Comparison of ENCODE assay signal across 1 fruit fly cellular context in the genomic region with DNA sequence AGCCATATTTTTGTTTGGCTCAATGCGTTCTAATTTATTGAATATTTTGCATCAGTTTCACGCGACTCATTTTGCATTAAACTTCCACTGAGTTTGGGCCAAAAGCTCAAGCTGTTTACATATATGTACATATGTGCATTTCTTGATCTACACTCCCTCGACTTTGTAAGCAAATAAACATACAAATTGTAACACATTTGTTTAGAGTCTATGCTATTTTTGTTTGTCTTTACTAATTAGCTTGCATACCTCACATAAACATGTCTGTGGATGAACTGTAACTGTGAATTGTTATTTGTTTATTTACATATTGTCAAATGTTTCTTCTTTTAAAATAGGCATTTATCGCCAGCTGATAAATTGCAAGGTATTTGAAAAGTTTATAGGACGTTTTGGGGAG.
TF ChIP-seq lines count a peak whose summit lies in the region.

No protein-coding gene starts in this region.

TF ChIP-seq in whole organism, embryonic, 481 proteins besides CTCF, POLR2A, EP300 and RAD21 (continued from another document):
- TF ChIP-seq CG9437 (GFP tag; optimal IDR thresholded peaks at IDR 0.05; lab: Kevin White, UChicago) (no peak), ERR (GFP tag; optimal IDR thresholded peaks at IDR 0.05; lab: Kevin White, UChicago) (no peak), Asciz (GFP tag; optimal IDR thresholded peaks at IDR 0.05; lab: Kevin White, UChicago) (peak; percentile 70), dmrt99B (tag; optimal IDR thresholded peaks at IDR 0.05; lab: Kevin White, UChicago) (peak; percentile 49), D19B (GFP tag; optimal IDR thresholded peaks at IDR 0.05; lab: Kevin White, UChicago) (no peak), CG13894 (tag; optimal IDR thresholded peaks at IDR 0.05; lab: Kevin White, UChicago) (no peak), tll (GFP tag; optimal IDR thresholded peaks at IDR 0.05; lab: Kevin White, UChicago) (no peak), CG6791 (GFP tag; IDR thresholded peaks at IDR 0.05; lab: Robert Waterston, UW; ENCODE audit: partially characterized antibody) (no peak), repo (GFP tag; optimal IDR thresholded peaks at IDR 0.05; lab: Kevin White, UChicago) (no peak), MESR4 (GFP tag; optimal IDR thresholded peaks at IDR 0.05; lab: Kevin White, UChicago) (no peak), Atf6 (GFP tag; IDR thresholded peaks at IDR 0.05; lab: Robert Waterston, UW) (peak; percentile 19; the same call in 1 of the 2 replicates), CG1529 (GFP tag; optimal IDR thresholded peaks at IDR 0.05; lab: Kevin White, UChicago) (no peak), gsb (GFP tag; IDR thresholded peaks at IDR 0.05; lab: Robert Waterston, UW) (no peak), CG2875 (GFP tag; optimal IDR thresholded peaks at IDR 0.05; lab: Kevin White, UChicago) (peak; percentile 30), trem (tag; optimal IDR thresholded peaks at IDR 0.05; lab: Kevin White, UChicago) (no peak), CG12071 (GFP tag; optimal IDR thresholded peaks at IDR 0.05; lab: Kevin White, UChicago) (peak; percentile 48), lab (GFP tag; optimal IDR thresholded peaks at IDR 0.05; lab: Kevin White, UChicago) (peak; percentile 1), gem (tag; optimal IDR thresholded peaks at IDR 0.05; lab: Kevin White, UChicago) (peak; percentile 45), E2f2 (GFP tag; IDR thresholded peaks at IDR 0.05; lab: Robert Waterston, UW) (no peak), wek (GFP tag; optimal IDR thresholded peaks at IDR 0.05; lab: Kevin White, UChicago) (peak; percentile 16), CG15601 (tag; optimal IDR thresholded peaks at IDR 0.05; lab: Kevin White, UChicago) (peak; percentile 29), CG10654 (GFP tag; optimal IDR thresholded peaks at IDR 0.05; lab: Kevin White, UChicago) (no peak), CG2678 (tag; optimal IDR thresholded peaks at IDR 0.05; lab: Kevin White, UChicago) (peak; percentile 34), Doc2 (GFP tag; IDR thresholded peaks at IDR 0.05; lab: Robert Waterston, UW) (no peak), bab2 (GFP tag; optimal IDR thresholded peaks at IDR 0.05; lab: Kevin White, UChicago) (peak; percentile 6), CG1602 (GFP tag; optimal IDR thresholded peaks at IDR 0.05; lab: Kevin White, UChicago) (no peak), CG15479 (GFP tag; optimal IDR thresholded peaks at IDR 0.05; lab: Kevin White, UChicago) (no peak), chif (GFP tag; optimal IDR thresholded peaks at IDR 0.05; lab: Kevin White, UChicago) (no peak), emc (GFP tag; optimal IDR thresholded peaks at IDR 0.05; lab: Kevin White, UChicago) (no peak), CG11560 (tag; IDR thresholded peaks at IDR 0.05; lab: Robert Waterston, UW) (no peak), CG15514 (GFP tag; optimal IDR thresholded peaks at IDR 0.05; lab: Kevin White, UChicago) (no peak), Blimp-1 (GFP tag; optimal IDR thresholded peaks at IDR 0.05; lab: Kevin White, UChicago) (peak; percentile 54), Ptx1 (GFP tag; IDR thresholded peaks at IDR 0.05; lab: Robert Waterston, UW) (no peak), Hr78 (GFP tag; optimal IDR thresholded peaks at IDR 0.05; lab: Kevin White, UChicago) (no peak), CG31388 (GFP tag; optimal IDR thresholded peaks at IDR 0.05; lab: Kevin White, UChicago) (peak; percentile 6), CG2120 (GFP tag; optimal IDR thresholded peaks at IDR 0.05; lab: Kevin White, UChicago) (no peak), CG31441 (GFP tag; IDR thresholded peaks at IDR 0.05; lab: Robert Waterston, UW) (peak; percentile 13; the same call in 1 of the 2 replicates), Med (GFP tag; lab: Kevin White, UChicago) (no peak), GATAe (GFP tag; conservative IDR thresholded peaks at IDR 0.05; lab: Robert Waterston, UW) (no peak), Six4 (GFP tag; optimal IDR thresholded peaks at IDR 0.05; lab: Kevin White, UChicago) (no peak), prd (optimal IDR thresholded peaks at IDR 0.05; lab: Kevin White, UChicago) (no peak), prd (GFP tag; IDR thresholded peaks at IDR 0.05; lab: Robert Waterston, UW) (no peak), nau (GFP tag; optimal IDR thresholded peaks at IDR 0.05; lab: Kevin White, UChicago) (peak; percentile 41), yki (optimal IDR thresholded peaks at IDR 0.05; lab: Kevin White, UChicago) (no peak), PHDP (tag; optimal IDR thresholded peaks at IDR 0.05; lab: Kevin White, UChicago) (peak; percentile 55), gsb-n (tag; optimal IDR thresholded peaks at IDR 0.05; lab: Kevin White, UChicago) (peak; percentile 51), sc (optimal IDR thresholded peaks at IDR 0.05; lab: Kevin White, UChicago) (no peak), sc (GFP tag; optimal IDR thresholded peaks at IDR 0.05; lab: Kevin White, UChicago) (peak; percentile 21), bbx (GFP tag; IDR thresholded peaks at IDR 0.05; lab: Robert Waterston, UW; ENCODE audit: partially characterized antibody) (no peak), Atf3 (GFP tag; optimal IDR thresholded peaks at IDR 0.05; lab: Kevin White, UChicago) (no peak), CG6689 (GFP tag; IDR thresholded peaks at IDR 0.05; lab: Robert Waterston, UW) (no peak), CG3065 (GFP tag; optimal IDR thresholded peaks at IDR 0.05; lab: Kevin White, UChicago) (no peak), oc (tag; optimal IDR thresholded peaks at IDR 0.05; lab: Kevin White, UChicago) (peak; percentile 18), dan (GFP tag; IDR thresholded peaks at IDR 0.05; lab: Robert Waterston, UW) (no peak), sens-2 (GFP tag; IDR thresholded peaks at IDR 0.05; lab: Robert Waterston, UW) (no peak), CG17361 (GFP tag; IDR thresholded peaks at IDR 0.05; lab: Robert Waterston, UW) (no peak), crp (GFP tag; optimal IDR thresholded peaks at IDR 0.05; lab: Kevin White, UChicago) (no peak), fd64A (GFP tag; optimal IDR thresholded peaks at IDR 0.05; lab: Kevin White, UChicago) (peak; percentile 44), danr (GFP tag; IDR thresholded peaks at IDR 0.05; lab: Robert Waterston, UW) (no peak), CG2202 (tag; optimal IDR thresholded peaks at IDR 0.05; lab: Kevin White, UChicago) (peak; percentile 8), nmo (GFP tag; optimal IDR thresholded peaks at IDR 0.05; lab: Kevin White, UChicago) (no peak), CG1603 (tag; optimal IDR thresholded peaks at IDR 0.05; lab: Kevin White, UChicago) (peak; percentile 61), bsh (GFP tag; optimal IDR thresholded peaks at IDR 0.05; lab: Kevin White, UChicago) (peak in 1 of 2 experiments; percentile 51), CG17385 (GFP tag; optimal IDR thresholded peaks at IDR 0.05; lab: Kevin White, UChicago) (peak; percentile 7), CG12219 (GFP tag; optimal IDR thresholded peaks at IDR 0.05; lab: Kevin White, UChicago) (peak; percentile 13), CG17568 (GFP tag; optimal IDR thresholded peaks at IDR 0.05; lab: Kevin White, UChicago) (peak; percentile 61), amos (GFP tag; IDR thresholded peaks at IDR 0.05; lab: Robert Waterston, UW; ENCODE audit: partially characterized antibody) (no peak), tna (GFP tag; IDR thresholded peaks at IDR 0.05; lab: Robert Waterston, UW; ENCODE audit: partially characterized antibody) (no peak), Mrtf (GFP tag; IDR thresholded peaks at IDR 0.05; lab: Robert Waterston, UW) (no peak), CG17359 (tag; optimal IDR thresholded peaks at IDR 0.05; lab: Kevin White, UChicago) (peak; percentile 59), TFAM (GFP tag; optimal IDR thresholded peaks at IDR 0.05; lab: Kevin White, UChicago) (no peak), run (tag; optimal IDR thresholded peaks at IDR 0.05; lab: Kevin White, UChicago) (peak; percentile 14), unpg (GFP tag; optimal IDR thresholded peaks at IDR 0.05; lab: Kevin White, UChicago) (peak; percentile 47)
